Fruit fly (Drosophila melanogaster) whole organism, embryonic: ENCODE results near the gene TotZ.
A peak's percentile ranks its signal among the peaks of the same experiment; 100 is the strongest.

Experiments used
- Asciz ChIP-seq: fragments of 200-800 bp; sonication (Bioruptor generic); optimal IDR thresholded peaks from 2 replicates; lab custom pipeline; 2017; ENCODE audit warnings: missing biosample characterization, mild to moderate bottlenecking, missing genetic modification characterization, missing genetic modification reagents
- B-H2 ChIP-seq: fragments of 200-800 bp; sonication (Bioruptor generic); optimal IDR thresholded peaks from 2 replicates; lab custom pipeline; 2018; ENCODE audit warnings: missing biosample characterization, mild to moderate bottlenecking, missing genetic modification characterization
- CG10209 ChIP-seq: fragments of 200-800 bp; sonication (Bioruptor generic); optimal IDR thresholded peaks from 3 replicates; lab custom pipeline; 2017; ENCODE audit warnings: missing biosample characterization, mild to moderate bottlenecking, missing genetic modification characterization, missing genetic modification reagents
- CG10267 ChIP-seq: fragments of 200-800 bp; sonication (Bioruptor generic); optimal IDR thresholded peaks from 2 replicates; lab custom pipeline; 2018; ENCODE audit warnings: missing biosample characterization, mild to moderate bottlenecking, missing genetic modification characterization, moderate library complexity
- CG11696 ChIP-seq: fragments of 200-800 bp; sonication (Bioruptor generic); IDR thresholded peaks from 2 replicates; pipeline ENCODE4 v1.3.6; 2022; ENCODE audit warnings: missing biosample characterization, missing genetic modification characterization
- CG12744 ChIP-seq: fragments of 200-800 bp; sonication (Bioruptor generic); optimal IDR thresholded peaks from 2 replicates; lab custom pipeline; 2016; ENCODE audit warnings: missing biosample characterization, missing genetic modification characterization
- CG17612 ChIP-seq: fragments of 200-800 bp; sonication (Bioruptor generic); IDR thresholded peaks from 2 replicates; pipeline ENCODE4 v1.3.6; 2022; ENCODE audit warnings: missing biosample characterization, missing genetic modification characterization
- CG1792 ChIP-seq: fragments of 200-800 bp; sonication (Bioruptor generic); optimal IDR thresholded peaks from 2 replicates; lab custom pipeline; 2016; ENCODE audit warnings: missing biosample characterization, missing genetic modification characterization
- CG2712 ChIP-seq: fragments of 200-800 bp; optimal IDR thresholded peaks from 3 replicates; lab custom pipeline; 2019; ENCODE audit warnings: missing biosample characterization, mild to moderate bottlenecking, missing genetic modification characterization, moderate library complexity
- CG30431 ChIP-seq: fragments of 200-800 bp; sonication (Bioruptor generic); optimal IDR thresholded peaks from 2 replicates; lab custom pipeline; 2017; ENCODE audit warnings: missing biosample characterization, missing genetic modification characterization
- CG34224 ChIP-seq: fragments of 200-800 bp; sonication (Bioruptor generic); IDR thresholded peaks from 3 replicates; pipeline ENCODE4 v1.3.6; 2022; ENCODE audit warnings: missing biosample characterization, missing genetic modification characterization; ENCODE audit not compliant: partially characterized antibody
- CG34422 ChIP-seq: fragments of 200-800 bp; sonication (Bioruptor generic); IDR thresholded peaks from 3 replicates; pipeline ENCODE4 v1.3.6; 2022; ENCODE audit warnings: missing biosample characterization, missing genetic modification characterization
- CG4360 ChIP-seq: fragments of 200-800 bp; sonication (Bioruptor generic); IDR thresholded peaks from 2 replicates; pipeline ENCODE4 v1.3.6; 2022; ENCODE audit warnings: missing biosample characterization, missing genetic modification characterization
- CG6175 ChIP-seq: fragments of 200-800 bp; sonication (Bioruptor generic); IDR thresholded peaks from 3 replicates; pipeline ENCODE4 v1.3.6; 2022; ENCODE audit warnings: missing biosample characterization, missing genetic modification characterization
- CG6272 ChIP-seq: fragments of 200-800 bp; sonication (Bioruptor generic); IDR thresholded peaks from 2 replicates; pipeline ENCODE4 v1.3.6; 2022; ENCODE audit warnings: missing biosample characterization, missing genetic modification characterization
- CG6683 ChIP-seq: fragments of 200-800 bp; sonication (Bioruptor generic); optimal IDR thresholded peaks from 2 replicates; lab custom pipeline; 2017; ENCODE audit warnings: missing biosample characterization, mild to moderate bottlenecking, missing genetic modification characterization, missing genetic modification reagents
- CG8765 ChIP-seq: fragments of 200-800 bp; sonication (Bioruptor generic); IDR thresholded peaks from 2 replicates; pipeline ENCODE4 v1.3.6; 2022; ENCODE audit warnings: missing biosample characterization, missing genetic modification characterization
- CG9797 ChIP-seq: fragments of 200-800 bp; sonication (Bioruptor generic); optimal IDR thresholded peaks from 3 replicates; lab custom pipeline; 2018; ENCODE audit warnings: missing biosample characterization, mild to moderate bottlenecking, missing genetic modification characterization
- Dip3 ChIP-seq: fragments of 200-800 bp; sonication (Bioruptor generic); optimal IDR thresholded peaks from 3 replicates; lab custom pipeline; 2016; ENCODE audit warnings: missing biosample characterization, missing genetic modification characterization
- Doc2 ChIP-seq: fragments of 200-800 bp; sonication (Bioruptor generic); IDR thresholded peaks from 2 replicates; pipeline ENCODE4 v1.3.6; 2022; ENCODE audit warnings: missing biosample characterization, missing genetic modification characterization
- Dref ChIP-seq: fragments of 200-800 bp; sonication (Bioruptor generic); IDR thresholded peaks from 2 replicates; pipeline ENCODE4 v1.3.6; 2022; ENCODE audit warnings: missing biosample characterization, missing genetic modification characterization
- H2.0 ChIP-seq: fragments of 200-800 bp; sonication (Bioruptor generic); IDR thresholded peaks from 2 replicates; pipeline ENCODE4 v1.3.6; 2022; ENCODE audit warnings: missing biosample characterization, missing genetic modification characterization
- HmgD ChIP-seq: fragments of 200-800 bp; sonication (Bioruptor generic); optimal IDR thresholded peaks from 3 replicates; lab custom pipeline; 2016; ENCODE audit warnings: missing biosample characterization, missing genetic modification characterization
- Hmr ChIP-seq: fragments of 200-800 bp; sonication (Bioruptor generic); optimal IDR thresholded peaks from 3 replicates; lab custom pipeline; 2017; ENCODE audit warnings: mild to moderate bottlenecking, missing biosample characterization, missing genetic modification reagents, missing genetic modification characterization
- Jarid2 ChIP-seq: fragments of 200-800 bp; sonication (Bioruptor generic); optimal IDR thresholded peaks from 3 replicates; lab custom pipeline; 2017; ENCODE audit warnings: mild to moderate bottlenecking, missing biosample characterization, missing genetic modification reagents, missing genetic modification characterization
- Nf-YC ChIP-seq: fragments of 200-800 bp; optimal IDR thresholded peaks from 3 replicates; lab custom pipeline; 2019; ENCODE audit warnings: missing biosample characterization, mild to moderate bottlenecking, missing genetic modification characterization, moderate library complexity
- Oaz ChIP-seq: fragments of 200-800 bp; sonication (Bioruptor generic); IDR thresholded peaks from 2 replicates; pipeline ENCODE4 v1.3.6; 2022; ENCODE audit warnings: missing biosample characterization, missing genetic modification characterization
- Side ChIP-seq: fragments of 200-800 bp; sonication (Bioruptor generic); optimal IDR thresholded peaks from 2 replicates; lab custom pipeline; 2016; ENCODE audit warnings: missing biosample characterization, missing genetic modification characterization
- Taf1 ChIP-seq: fragments of 200-800 bp; sonication (Bioruptor generic); IDR thresholded peaks from 2 replicates; pipeline ENCODE4 v1.3.6; 2022; ENCODE audit warnings: missing biosample characterization, missing genetic modification characterization
- Usf ChIP-seq: fragments of 200-800 bp; sonication (Bioruptor generic); optimal IDR thresholded peaks from 2 replicates; lab custom pipeline; 2017; ENCODE audit warnings: missing genotype, missing biosample characterization, missing genetic modification characterization
- ase ChIP-seq: fragments of 200-800 bp; sonication (Bioruptor generic); IDR thresholded peaks from 3 replicates; pipeline ENCODE4 v1.3.6; 2022; ENCODE audit warnings: missing biosample characterization, missing genetic modification characterization
- bowl ChIP-seq: fragments of 200-800 bp; sonication (Bioruptor generic); IDR thresholded peaks from 2 replicates; pipeline ENCODE4 v1.3.6; 2022; ENCODE audit warnings: missing biosample characterization, missing genetic modification characterization
- crp ChIP-seq, 2 experiments: fragments of 200-800 bp; sonication (Bioruptor generic); optimal IDR thresholded peaks; 2 replicates in 1 of 2; 3 replicates in 1 of 2; lab custom pipeline; 2017; ENCODE audit warnings: missing biosample characterization in 2 of 2, missing genetic modification characterization in 2 of 2, mild to moderate bottlenecking in 1 of 2, moderate library complexity in 1 of 2
- dan ChIP-seq: fragments of 200-800 bp; sonication (Bioruptor generic); IDR thresholded peaks from 2 replicates; pipeline ENCODE4 v1.3.6; 2022; ENCODE audit warnings: missing biosample characterization, missing genetic modification characterization
- danr ChIP-seq: fragments of 200-800 bp; sonication (Bioruptor generic); IDR thresholded peaks from 2 replicates; pipeline ENCODE4 v1.3.6; 2022; ENCODE audit warnings: missing biosample characterization, missing genetic modification characterization
- disco-r ChIP-seq: fragments of 200-800 bp; sonication (Bioruptor generic); optimal IDR thresholded peaks from 2 replicates; lab custom pipeline; 2016; ENCODE audit warnings: missing biosample characterization, missing genetic modification characterization
- dm ChIP-seq: fragments of 200-800 bp; sonication (Bioruptor generic); optimal IDR thresholded peaks from 3 replicates; lab custom pipeline; 2016; ENCODE audit warnings: missing biosample characterization, missing genetic modification characterization
- dysf ChIP-seq: fragments of 200-800 bp; sonication (Bioruptor generic); IDR thresholded peaks from 3 replicates; pipeline ENCODE4 v1.3.6; 2022; ENCODE audit warnings: missing biosample characterization, missing genetic modification characterization
- en ChIP-seq: fragments of 200-800 bp; sonication (Bioruptor generic); optimal IDR thresholded peaks from 2 replicates; lab custom pipeline; 2016; ENCODE audit warnings: missing biosample characterization, missing genetic modification characterization
- ewg ChIP-seq: fragments of 200-800 bp; sonication (Bioruptor generic); optimal IDR thresholded peaks from 3 replicates; lab custom pipeline; 2017; ENCODE audit warnings: mild to moderate bottlenecking, missing biosample characterization, missing genetic modification reagents, missing genetic modification characterization
- gfzf ChIP-seq: fragments of 200-800 bp; sonication (Bioruptor generic); optimal IDR thresholded peaks from 2 replicates; lab custom pipeline; 2016; ENCODE audit warnings: missing biosample characterization, mild to moderate bottlenecking, missing genetic modification characterization, moderate library complexity
- grn ChIP-seq: fragments of 200-800 bp; sonication (Bioruptor generic); optimal IDR thresholded peaks from 3 replicates; lab custom pipeline; 2017; ENCODE audit warnings: missing biosample characterization, missing genetic modification characterization
- gsb-n ChIP-seq: fragments of 200-800 bp; sonication (Bioruptor generic); optimal IDR thresholded peaks from 3 replicates; lab custom pipeline; 2018; ENCODE audit warnings: missing biosample characterization, mild to moderate bottlenecking, missing genetic modification characterization
- ind ChIP-seq: fragments of 200-800 bp; sonication (Bioruptor generic); optimal IDR thresholded peaks from 3 replicates; lab custom pipeline; 2016; ENCODE audit warnings: missing biosample characterization, missing genetic modification characterization
- maf-S ChIP-seq: fragments of 200-800 bp; sonication (Bioruptor generic); optimal IDR thresholded peaks from 2 replicates; lab custom pipeline; 2016; ENCODE audit warnings: missing biosample characterization, missing genetic modification characterization
- odd ChIP-seq: fragments of 200-800 bp; sonication (Bioruptor generic); optimal IDR thresholded peaks from 2 replicates; lab custom pipeline; 2017; ENCODE audit warnings: missing biosample characterization, mild to moderate bottlenecking, missing genetic modification characterization
- otp ChIP-seq: fragments of 200-800 bp; sonication (Bioruptor generic); IDR thresholded peaks from 3 replicates; pipeline ENCODE4, ENCODE4 v1.3.6; 2022; ENCODE audit warnings: missing biosample characterization, missing genetic modification characterization
- rib ChIP-seq: fragments of 200-800 bp; sonication (Bioruptor generic); IDR thresholded peaks from 2 replicates; pipeline ENCODE4 v1.3.6; 2022; ENCODE audit warnings: missing biosample characterization, missing genetic modification characterization
- sd ChIP-seq: fragments of 200-800 bp; sonication (Bioruptor generic); optimal IDR thresholded peaks from 3 replicates; lab custom pipeline; 2018; ENCODE audit warnings: missing biosample characterization, mild to moderate bottlenecking, missing genetic modification characterization, moderate library complexity
- sob ChIP-seq: fragments of 200-800 bp; sonication (Bioruptor generic); IDR thresholded peaks from 2 replicates; pipeline ENCODE4 v1.3.6; 2022; ENCODE audit warnings: missing biosample characterization, missing genetic modification characterization
- ssp ChIP-seq: fragments of 200-800 bp; sonication (Bioruptor generic); IDR thresholded peaks from 2 replicates; pipeline ENCODE4 v1.3.6; 2022; ENCODE audit warnings: missing biosample characterization, missing genetic modification characterization

TotZ gene

DNA sequence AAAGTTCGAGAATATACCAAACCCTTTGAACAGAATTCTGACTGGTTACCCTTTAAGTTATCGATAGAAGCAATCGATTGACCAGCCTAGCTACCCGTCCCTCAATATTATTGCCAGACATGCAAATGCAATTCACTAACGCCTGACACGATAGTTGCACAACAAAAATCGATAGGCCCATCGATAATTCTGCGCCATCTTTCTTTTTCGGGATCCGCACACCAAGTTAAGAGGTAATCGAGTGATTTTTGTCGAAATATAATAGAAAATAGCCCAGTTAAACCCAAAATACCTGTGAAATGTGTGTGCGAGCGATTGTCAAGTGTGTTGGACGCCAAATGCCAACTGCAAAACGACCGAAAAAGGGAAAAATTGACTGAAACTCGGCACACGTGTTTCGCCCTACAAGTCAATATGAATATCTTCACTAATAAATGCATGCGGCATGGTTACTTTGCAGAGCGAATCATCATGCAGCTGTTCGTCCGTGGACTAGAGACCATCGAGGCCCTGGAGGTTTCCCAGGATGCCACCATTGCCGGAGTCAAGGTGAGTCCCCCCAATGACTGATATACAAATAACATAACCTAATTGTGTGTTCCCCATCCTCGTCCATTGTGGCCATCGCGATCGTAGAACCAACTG, 27.0 kb upstream of the TotZ start, which contains the start of gene RpS30 (continued):
- TF ChIP-seq Usf (GFP tag; lab: Kevin White, UChicago): no peak
- no peak for TF ChIP-seq odd (GFP tag; lab: Kevin White, UChicago)
- peak; percentile 21 for TF ChIP-seq gsb-n (tag; lab: Kevin White, UChicago)
- TF ChIP-seq dan (GFP tag; lab: Robert Waterston, UW): no peak
- no peak for TF ChIP-seq dysf (GFP tag; lab: Robert Waterston, UW)
- no peak for TF ChIP-seq Asciz (GFP tag; lab: Kevin White, UChicago)
- 0 out of 2 replicates have a peak, but pooled peaks have one; percentile 41 for TF ChIP-seq rib
- TF ChIP-seq grn (GFP tag; lab: Kevin White, UChicago): no peak
- no peak for TF ChIP-seq Taf1
- TF ChIP-seq CG1792 (GFP tag; lab: Kevin White, UChicago): peak; percentile 41
- TF ChIP-seq CG10209: peak; percentile 9
- TF ChIP-seq Doc2: no peak
- TF ChIP-seq CG6272: no peak
- TF ChIP-seq ase (GFP tag; lab: Robert Waterston, UW): no peak
- no peak for TF ChIP-seq bowl
- no peak for TF ChIP-seq danr
- no peak for TF ChIP-seq CG4360 (GFP tag; lab: Robert Waterston, UW)
- peak; percentile 69 for TF ChIP-seq sob (GFP tag; lab: Robert Waterston, UW)
- TF ChIP-seq Hmr: peak; percentile 78
- no peak for TF ChIP-seq Oaz (GFP tag; lab: Robert Waterston, UW)
- TF ChIP-seq CG34422: no peak
- TF ChIP-seq Nf-YC (tag; lab: Kevin White, UChicago): peak; percentile 69
- TF ChIP-seq CG2712 (tag; lab: Kevin White, UChicago): peak; percentile 71
- no peak for TF ChIP-seq CG30431
- TF ChIP-seq en (GFP tag; lab: Kevin White, UChicago): no peak
- no peak for TF ChIP-seq CG17612 (GFP tag; lab: Robert Waterston, UW)
- no peak for TF ChIP-seq CG6175 (GFP tag; lab: Robert Waterston, UW)
- no peak for TF ChIP-seq H2.0 (GFP tag; lab: Robert Waterston, UW)
- TF ChIP-seq maf-S (GFP tag; lab: Kevin White, UChicago): peak; percentile 14
- TF ChIP-seq CG10267: peak; percentile 74
- TF ChIP-seq sd: no peak
- TF ChIP-seq otp (GFP tag; lab: Robert Waterston, UW): no peak
- TF ChIP-seq crp (GFP tag; optimal IDR thresholded peaks at IDR 0.05; lab: Kevin White, UChicago): peak in 1 of 2 experiments; percentile 16
- peak; percentile 100 for TF ChIP-seq Dref (GFP tag; lab: Robert Waterston, UW)
- TF ChIP-seq CG11696: no peak
- TF ChIP-seq dm (GFP tag; lab: Kevin White, UChicago): peak; percentile 91
- no peak for TF ChIP-seq CG6683 (GFP tag; lab: Kevin White, UChicago)
- TF ChIP-seq CG12744 (GFP tag; lab: Kevin White, UChicago): no peak
- no peak for TF ChIP-seq CG8765 (GFP tag; lab: Robert Waterston, UW)
- TF ChIP-seq Jarid2 (GFP tag; lab: Kevin White, UChicago): peak; percentile 35
- peak; percentile 94 for TF ChIP-seq gfzf (GFP tag; lab: Kevin White, UChicago)
- TF ChIP-seq CG34224 (GFP tag; lab: Robert Waterston, UW): peak; percentile 94
- TF ChIP-seq disco-r (GFP tag; lab: Kevin White, UChicago): no peak
- TF ChIP-seq ssp (GFP tag; lab: Robert Waterston, UW): no peak
- no peak for TF ChIP-seq Side
- TF ChIP-seq CG9797 (GFP tag; lab: Kevin White, UChicago): peak; percentile 94
- peak; percentile 23 for TF ChIP-seq Dip3 (GFP tag; lab: Kevin White, UChicago)
- TF ChIP-seq ewg (GFP tag; lab: Kevin White, UChicago): peak; percentile 51
- TF ChIP-seq HmgD: peak; percentile 85
- no peak for TF ChIP-seq ind (GFP tag; lab: Kevin White, UChicago)
- peak; percentile 65 for TF ChIP-seq B-H2 (GFP tag; lab: Kevin White, UChicago)
